Worm (Caenorhabditis elegans) whole organism, mixed stage, embryonic: ENCODE results near the gene K03H6.1.

ENCODE experiments used
- M03D4.4 ChIP-seq: sonication (generic microtip); optimal IDR thresholded peaks from 2 replicates; lab custom pipeline; 2017; ENCODE audit warnings: mild to moderate bottlenecking, missing genetic modification characterization, missing compliant biosample characterization
- bed-3 ChIP-seq: fragments of 200-800 bp; sonication (Bioruptor generic); optimal IDR thresholded peaks from 3 replicates; lab custom pipeline; 2018; ENCODE audit warnings: mild to moderate bottlenecking, missing genetic modification characterization, moderate library complexity, missing compliant biosample characterization
- ceh-39 ChIP-seq: fragments of 150-350 bp; optimal IDR thresholded peaks from 2 replicates; lab custom pipeline; 2014; ENCODE audit warnings: missing biosample characterization, missing genetic modification characterization
- ceh-43 ChIP-seq: fragments of 200-800 bp; sonication (Bioruptor generic); optimal IDR thresholded peaks from 2 replicates; lab custom pipeline; 2018; ENCODE audit warnings: mild to moderate bottlenecking, missing genetic modification characterization, moderate library complexity, missing compliant biosample characterization
- ceh-83 ChIP-seq: fragments of 200-800 bp; sonication (Bioruptor generic); optimal IDR thresholded peaks from 2 replicates; lab custom pipeline; 2018; ENCODE audit warnings: mild to moderate bottlenecking, missing genetic modification characterization, missing compliant biosample characterization
- ces-1 ChIP-seq: fragments of 150-350 bp; optimal IDR thresholded peaks from 2 replicates; lab custom pipeline; 2014; ENCODE audit warnings: missing biosample characterization, missing genetic modification reagents, missing genetic modification characterization
- cnd-1 ChIP-seq: fragments of 200-800 bp; sonication (Bioruptor generic); optimal IDR thresholded peaks from 2 replicates; lab custom pipeline; 2018; ENCODE audit warnings: mild to moderate bottlenecking, missing genetic modification characterization, missing compliant biosample characterization
- drap-1 ChIP-seq: fragments of 200-800 bp; sonication (Bioruptor generic); optimal IDR thresholded peaks from 3 replicates; lab custom pipeline; 2018; ENCODE audit warnings: mild to moderate bottlenecking, missing genetic modification characterization, missing compliant biosample characterization
- elt-1 ChIP-seq: sonication (generic microtip); optimal IDR thresholded peaks from 2 replicates; lab custom pipeline; 2017; ENCODE audit warnings: missing genetic modification characterization, mild to moderate bottlenecking, missing compliant biosample characterization, antibody characterized with exemption, moderate library complexity, borderline replicate concordance; ENCODE audit not compliant: insufficient read depth
- elt-3 ChIP-seq: fragments of 150-350 bp; optimal IDR thresholded peaks from 2 replicates; lab custom pipeline; 2014; ENCODE audit warnings: missing biosample characterization, missing genetic modification characterization
- flh-1 ChIP-seq: fragments of 200-800 bp; sonication (Bioruptor generic); optimal IDR thresholded peaks from 2 replicates; lab custom pipeline; 2018; ENCODE audit warnings: mild to moderate bottlenecking, missing genetic modification characterization, moderate library complexity, missing compliant biosample characterization
- ham-2 ChIP-seq: fragments of 200-800 bp; sonication (Bioruptor generic); optimal IDR thresholded peaks from 2 replicates; lab custom pipeline; 2018; ENCODE audit warnings: mild to moderate bottlenecking, missing genetic modification characterization, missing compliant biosample characterization
- hlh-1 ChIP-seq: fragments of 150-350 bp; optimal IDR thresholded peaks from 2 replicates; lab custom pipeline; 2014; ENCODE audit warnings: missing biosample characterization, missing genetic modification reagents, missing genetic modification characterization
- lin-13 ChIP-seq: fragments of 150-350 bp; optimal IDR thresholded peaks from 2 replicates; lab custom pipeline; 2014; ENCODE audit warnings: missing biosample characterization, missing genetic modification characterization
- lin-32 ChIP-seq: fragments of 200-800 bp; sonication (Bioruptor generic); optimal IDR thresholded peaks from 2 replicates; lab custom pipeline; 2018; ENCODE audit warnings: mild to moderate bottlenecking, missing genetic modification characterization, missing compliant biosample characterization
- lsy-2 ChIP-seq: fragments of 150-350 bp; optimal IDR thresholded peaks from 2 replicates; lab custom pipeline; 2014; ENCODE audit warnings: missing biosample characterization, missing genetic modification characterization
- mab-5 ChIP-seq: fragments of 150-350 bp; optimal IDR thresholded peaks from 2 replicates; lab custom pipeline; 2014; ENCODE audit warnings: missing biosample characterization, missing genetic modification characterization
- mep-1 ChIP-seq: fragments of 150-350 bp; optimal IDR thresholded peaks from 2 replicates; lab custom pipeline; 2017; ENCODE audit warnings: missing biosample characterization, missing genetic modification reagents, missing genetic modification characterization, inconsistent platforms
- mls-2 ChIP-seq: sonication (generic microtip); optimal IDR thresholded peaks from 2 replicates; lab custom pipeline; 2016; ENCODE audit warnings: mild to moderate bottlenecking, missing genetic modification characterization, moderate library complexity, missing compliant biosample characterization
- nhr-12 ChIP-seq: fragments of 150-350 bp; optimal IDR thresholded peaks from 2 replicates; lab custom pipeline; 2014; ENCODE audit warnings: missing biosample characterization, missing genetic modification characterization
- nhr-237 ChIP-seq: fragments of 150-350 bp; optimal IDR thresholded peaks from 2 replicates; lab custom pipeline; 2014; ENCODE audit warnings: missing biosample characterization, missing genetic modification characterization
- nhr-28 ChIP-seq: fragments of 150-350 bp; optimal IDR thresholded peaks from 2 replicates; lab custom pipeline; 2014; ENCODE audit warnings: missing biosample characterization, missing genetic modification characterization
- pha-4 ChIP-seq: fragments of 150-350 bp; optimal IDR thresholded peaks from 2 replicates; lab custom pipeline; 2018; ENCODE audit warnings: missing biosample characterization, missing genetic modification reagents, missing genetic modification characterization
- sem-2 ChIP-seq: fragments of 200-800 bp; sonication (Bioruptor generic); optimal IDR thresholded peaks from 2 replicates; lab custom pipeline; 2018; ENCODE audit warnings: mild to moderate bottlenecking, missing genetic modification characterization, missing compliant biosample characterization
- snpc-4 ChIP-seq: fragments of 150-350 bp; optimal IDR thresholded peaks from 2 replicates; lab custom pipeline; 2014; ENCODE audit warnings: missing biosample characterization, missing genetic modification characterization
- sptf-1 ChIP-seq: sonication (generic microtip); optimal IDR thresholded peaks from 2 replicates; lab custom pipeline; 2017; ENCODE audit warnings: mild to moderate bottlenecking, missing genetic modification characterization, moderate library complexity, missing compliant biosample characterization
- unc-120 ChIP-seq: sonication (generic microtip); optimal IDR thresholded peaks from 2 replicates; lab custom pipeline; 2017; ENCODE audit warnings: missing genetic modification characterization, missing compliant biosample characterization; ENCODE audit not compliant: poor library complexity, severe bottlenecking
- unc-39 ChIP-seq: fragments of 150-350 bp; optimal IDR thresholded peaks from 2 replicates; lab custom pipeline; 2014; ENCODE audit warnings: missing biosample characterization, missing genetic modification characterization
- unc-62 ChIP-seq: fragments of 150-350 bp; optimal IDR thresholded peaks from 2 replicates; lab custom pipeline; 2014; ENCODE audit warnings: missing biosample characterization, missing genetic modification reagents, missing genetic modification characterization
- zip-8 ChIP-seq: fragments of 150-350 bp; optimal IDR thresholded peaks from 2 replicates; lab custom pipeline; 2014; ENCODE audit warnings: missing biosample characterization, missing genetic modification characterization
- ztf-11 ChIP-seq: fragments of 150-350 bp; optimal IDR thresholded peaks from 2 replicates; lab custom pipeline; 2014; ENCODE audit warnings: missing biosample characterization, missing genetic modification characterization

The K03H6.1 gene

ce11 chrIV:1516527-1516926 is 7.0 kb upstream of the K03H6.1 start, which contains the start of gene clec-172:
TSS of gene clec-172 (minus strand) at chrIV:1516627.
- TF ChIP-seq sptf-1 (tag; lab: Kevin White, UChicago), result no peak
- TF ChIP-seq mls-2 (tag; lab: Kevin White, UChicago), result no peak
- TF ChIP-seq nhr-12 (tag; lab: Kevin White, UChicago), result no peak
- no peak for TF ChIP-seq nhr-28 (tag; lab: Kevin White, UChicago)
- no peak for TF ChIP-seq lsy-2 (tag; lab: Kevin White, UChicago)
- TF ChIP-seq nhr-237 (tag; lab: Kevin White, UChicago), result no peak
- no peak for TF ChIP-seq elt-1
- TF ChIP-seq ztf-11 (tag; lab: Kevin White, UChicago), result no peak
- TF ChIP-seq elt-3, result no peak
- no peak for TF ChIP-seq unc-39
- no peak for TF ChIP-seq ceh-43 (GFP tag; lab: Kevin White, UChicago)
- TF ChIP-seq flh-1 (GFP tag; lab: Kevin White, UChicago), result no peak
- TF ChIP-seq, all 35 proteins: peak for 0

ce11 chrIV:1521224-1521623 is 2.3 kb upstream of the K03H6.1 start, which contains the start of gene K03H6.4:
TSS of gene K03H6.4 (minus strand) at chrIV:1521324.
- TF ChIP-seq unc-120 (tag; lab: Kevin White, UChicago), result no peak
- TF ChIP-seq mep-1, result no peak
- TF ChIP-seq hlh-1, result no peak
- no peak for TF ChIP-seq nhr-28 (tag; lab: Kevin White, UChicago)
- TF ChIP-seq M03D4.4 (tag; lab: Kevin White, UChicago), result no peak
- no peak for TF ChIP-seq unc-39
- TF ChIP-seq elt-1, result no peak
- TF ChIP-seq ceh-83 (GFP tag; lab: Kevin White, UChicago), result no peak
- TF ChIP-seq ztf-11 (tag; lab: Kevin White, UChicago), result no peak
- no peak for TF ChIP-seq ces-1 (GFP tag; lab: Kevin White, UChicago)
- no peak for TF ChIP-seq nhr-12 (tag; lab: Kevin White, UChicago)
- TF ChIP-seq flh-1 (GFP tag; lab: Kevin White, UChicago), result no peak
- no peak for TF ChIP-seq mls-2 (tag; lab: Kevin White, UChicago)
- TF ChIP-seq bed-3 (GFP tag; lab: Kevin White, UChicago), result no peak
- no peak for TF ChIP-seq cnd-1
- TF ChIP-seq sem-2 (GFP tag; lab: Kevin White, UChicago), result no peak
- no peak for TF ChIP-seq ceh-39 (tag; lab: Kevin White, UChicago)
- no peak for TF ChIP-seq unc-62 (GFP tag; lab: Kevin White, UChicago)

ce11 chrIV:1522358-1522757 is 1.2 kb upstream of the K03H6.1 start:
- no peak for TF ChIP-seq mls-2 (tag; lab: Kevin White, UChicago)
- TF ChIP-seq drap-1, result no peak
- TF ChIP-seq snpc-4 (tag; lab: Kevin White, UChicago), result no peak
- TF ChIP-seq ceh-83 (GFP tag; lab: Kevin White, UChicago), result no peak
- no peak for TF ChIP-seq sptf-1 (tag; lab: Kevin White, UChicago)
- no peak for TF ChIP-seq elt-1
- no peak for TF ChIP-seq hlh-1
- TF ChIP-seq pha-4 (tag; lab: Kevin White, UChicago), result no peak
- no peak for TF ChIP-seq elt-3
- TF ChIP-seq nhr-28 (tag; lab: Kevin White, UChicago), result no peak
- TF ChIP-seq lin-13 (tag; lab: Kevin White, UChicago), result no peak

- TF ChIP-seq ham-2 (GFP tag; lab: Kevin White, UChicago) (no peak), mab-5 (tag; lab: Kevin White, UChicago) (no peak), nhr-237 (tag; lab: Kevin White, UChicago) (no peak), zip-8 (no peak), ces-1 (GFP tag; lab: Kevin White, UChicago) (no peak), ceh-39 (tag; lab: Kevin White, UChicago) (no peak), lin-32 (GFP tag; lab: Kevin White, UChicago) (no peak)
- TF ChIP-seq, all 35 proteins: peak for 0
Observed at ce11 chrIV:1536316-1536715, 12.8 kb downstream of the K03H6.1 start, which contains the start of gene K03H6.5. TSS of gene K03H6.5 (minus strand) at chrIV:1536416.

- TF ChIP-seq M03D4.4 (tag; lab: Kevin White, UChicago), result no peak
- TF ChIP-seq hlh-1, result no peak
- TF ChIP-seq nhr-12 (tag; lab: Kevin White, UChicago), result no peak
- TF ChIP-seq ceh-43 (GFP tag; lab: Kevin White, UChicago), result no peak
- no peak for TF ChIP-seq lin-32 (GFP tag; lab: Kevin White, UChicago)
- no peak for TF ChIP-seq pha-4 (tag; lab: Kevin White, UChicago)
Observed at ce11 chrIV:1547129-1547528, 23.6 kb downstream of the K03H6.1 start.
